Worm (Caenorhabditis elegans) whole organism, midembryonic: ENCODE data around the gene srab-25.

Source experiments
- flt-1 ChIP-seq: fragments of 200-800 bp; sonication (Bioruptor generic); IDR thresholded peaks from 2 replicates; pipeline ENCODE4 v1.3.6; 2022; ENCODE audit warnings: missing genetic modification characterization, missing compliant biosample characterization
- med-1 ChIP-seq: sonication (generic microtip); optimal IDR thresholded peaks from 2 replicates; lab custom pipeline; 2017; ENCODE audit warnings: missing genetic modification characterization, mild to moderate bottlenecking, missing compliant biosample characterization, antibody characterized with exemption, missing genetic modification reagents; ENCODE audit not compliant: insufficient read depth
- tab-1 ChIP-seq: fragments of 200-800 bp; sonication (Bioruptor generic); IDR thresholded peaks from 2 replicates; pipeline ENCODE4 v1.3.6; 2022; ENCODE audit warnings: missing genetic modification characterization, missing compliant biosample characterization
- ztf-23 ChIP-seq: fragments of 200-800 bp; sonication (Bioruptor generic); IDR thresholded peaks from 2 replicates; pipeline ENCODE4 v1.3.6; 2022; ENCODE audit warnings: missing genetic modification reagents, missing genetic modification characterization, missing compliant biosample characterization
- ztf-29 ChIP-seq: fragments of 200-800 bp; sonication (Bioruptor generic); IDR thresholded peaks from 2 replicates; pipeline ENCODE4 v1.3.6; 2022; ENCODE audit warnings: missing genetic modification reagents, missing genetic modification characterization, missing compliant biosample characterization

- TF ChIP-seq ztf-29 (no peak), flt-1 (GFP tag; lab: Robert Waterston, UW) (no peak), tab-1 (GFP tag; lab: Robert Waterston, UW) (no peak), ztf-23 (GFP tag; lab: Robert Waterston, UW) (no peak), med-1 (GFP tag; lab: Kevin White, UChicago) (no peak)
These were observed at the start of gene srab-25 for ce11 chrV:1741074-1741473.
